Worm (Caenorhabditis elegans): Measurements from ENCODE around the gene clec-5.
A peak's percentile ranks its signal among the peaks of the same experiment; 100 is the strongest.

clec-5 gene

ce11 chrIII:4917960-4918712 is 34.7 kb upstream of the clec-5 start, which contains the start of gene rpb-8:
Gene rpb-8, minus strand, starts transcription at chrIII:4918008.
- TF ChIP-seq lin-35 (GFP tag; optimal IDR thresholded peaks at IDR 0.05) (peak; percentile 94 to 96), nhr-237 (tag; optimal IDR thresholded peaks at IDR 0.05) (no peak), nhr-28 (tag; optimal IDR thresholded peaks at IDR 0.05) (no peak), mab-9 (GFP tag; IDR thresholded peaks at IDR 0.05) (no peak), hlh-4 (tag; optimal IDR thresholded peaks at IDR 0.05) (no peak), xbp-1 (tag; optimal IDR thresholded peaks at IDR 0.05) (peak; percentile 29), dsc-1 (tag; optimal IDR thresholded peaks at IDR 0.05) (no peak), sup-37 (GFP tag; optimal IDR thresholded peaks at IDR 0.05) (no peak), ceh-90 (tag; optimal IDR thresholded peaks at IDR 0.05) (peak; percentile 27), zip-4 (GFP tag; optimal IDR thresholded peaks at IDR 0.05) (peak; percentile 22), unc-86 (tag; optimal IDR thresholded peaks at IDR 0.05) (no peak), fkh-4 (tag; optimal IDR thresholded peaks at IDR 0.05; ENCODE audit: borderline replicate concordance) (no peak), snu-23 (GFP tag; optimal IDR thresholded peaks at IDR 0.05) (peak; percentile 54), fos-1 (tag; optimal IDR thresholded peaks at IDR 0.05) (no peak), C04F5.9 (tag; optimal IDR thresholded peaks at IDR 0.05) (no peak), lin-15B (tag; optimal IDR thresholded peaks at IDR 0.05) (peak; percentile 46), unc-30 (tag; optimal IDR thresholded peaks at IDR 0.05) (no peak), nhr-47 (tag; optimal IDR thresholded peaks at IDR 0.05) (peak; percentile 52), irx-1 (tag; optimal IDR thresholded peaks at IDR 0.05) (peak; percentile 3), nhr-90 (tag; optimal IDR thresholded peaks at IDR 0.05; ENCODE audit: poor library complexity) (peak; percentile 17), blmp-1 (tag; optimal IDR thresholded peaks at IDR 0.05) (peak; percentile 77), vab-15 (tag; optimal IDR thresholded peaks at IDR 0.05) (no peak), snpc-4 (tag; optimal IDR thresholded peaks at IDR 0.05) (no peak), hpl-2 (GFP tag; optimal IDR thresholded peaks at IDR 0.05) (peak; percentile 19), lin-39 (tag; optimal IDR thresholded peaks at IDR 0.05) (no peak), rnt-1 (tag; optimal IDR thresholded peaks at IDR 0.05) (peak; percentile 74), ceh-8 (GFP tag; optimal IDR thresholded peaks at IDR 0.05) (no peak), mdl-1 (tag; optimal IDR thresholded peaks at IDR 0.05) (peak in 1 of 2 experiments; percentile 20), nhr-11 (tag; optimal IDR thresholded peaks at IDR 0.05) (no peak), sox-4 (tag; optimal IDR thresholded peaks at IDR 0.05) (no peak), nhr-84 (tag; optimal IDR thresholded peaks at IDR 0.05) (no peak), nhr-77 (tag; optimal IDR thresholded peaks at IDR 0.05) (peak; percentile 20), fkh-8 (tag; optimal IDR thresholded peaks at IDR 0.05) (peak; percentile 32), lin-14 (GFP tag; optimal IDR thresholded peaks at IDR 0.05) (no peak), nhr-71 (tag; optimal IDR thresholded peaks at IDR 0.05) (peak; percentile 49), mef-2 (tag; optimal IDR thresholded peaks at IDR 0.05) (no peak), dpl-1 (GFP tag; optimal IDR thresholded peaks at IDR 0.05) (peak; percentile 90 to 95 (median 90)), tlp-1 (tag; optimal IDR thresholded peaks at IDR 0.05) (no peak), elt-2 (tag; optimal IDR thresholded peaks at IDR 0.05) (no peak), lir-3 (tag; optimal IDR thresholded peaks at IDR 0.05; ENCODE audit: poor library complexity) (peak; percentile 37), egl-27 (tag; optimal IDR thresholded peaks at IDR 0.05) (no peak), ztf-4 (tag; optimal IDR thresholded peaks at IDR 0.05) (peak; percentile 7), ceh-82 (tag; optimal IDR thresholded peaks at IDR 0.05) (peak in 2 of 3 experiments; percentile 28 to 71), ceh-63 (GFP tag; optimal IDR thresholded peaks at IDR 0.05) (no peak), pqm-1 (tag; optimal IDR thresholded peaks at IDR 0.05) (no peak), ets-5 (GFP tag; IDR thresholded peaks at IDR 0.05) (no peak), ces-1 (GFP tag; optimal IDR thresholded peaks at IDR 0.05) (no peak), jun-1 (tag; optimal IDR thresholded peaks at IDR 0.05) (no peak), efl-3 (GFP tag; optimal IDR thresholded peaks at IDR 0.05) (no peak), lin-13 (GFP tag; optimal IDR thresholded peaks at IDR 0.05) (peak; percentile 38), pag-3 (tag; optimal IDR thresholded peaks at IDR 0.05; ENCODE audit: borderline replicate concordance, insufficient read depth) (no peak)

Measured in whole organism, L1 larva.